Worm (Caenorhabditis elegans) whole organism, midembryonic: ENCODE results near the gene H01G02.3.

Experiments
- T22C8.4 ChIP-seq: fragments of 200-800 bp; sonication (Bioruptor generic); IDR thresholded peaks from 2 replicates; pipeline ENCODE4 v1.3.6; 2022; ENCODE audit warnings: missing genetic modification characterization, missing compliant biosample characterization
- cog-1 ChIP-seq: sonication (generic microtip); optimal IDR thresholded peaks from 2 replicates; lab custom pipeline; 2016; ENCODE audit warnings: missing genetic modification characterization, missing compliant biosample characterization
- flt-1 ChIP-seq: fragments of 200-800 bp; sonication (Bioruptor generic); IDR thresholded peaks from 2 replicates; pipeline ENCODE4 v1.3.6; 2022; ENCODE audit warnings: missing genetic modification characterization, missing compliant biosample characterization
- klf-2 ChIP-seq: fragments of 200-800 bp; sonication (Bioruptor generic); conservative IDR thresholded peaks from 2 replicates; pipeline ENCODE4 v1.3.6; 2022; ENCODE audit warnings: missing genetic modification reagents, missing genetic modification characterization, missing compliant biosample characterization
- med-1 ChIP-seq: sonication (generic microtip); optimal IDR thresholded peaks from 2 replicates; lab custom pipeline; 2017; ENCODE audit warnings: missing genetic modification characterization, mild to moderate bottlenecking, missing compliant biosample characterization, antibody characterized with exemption, missing genetic modification reagents; ENCODE audit not compliant: insufficient read depth
- ref-1 ChIP-seq: fragments of 200-800 bp; sonication (Bioruptor generic); conservative IDR thresholded peaks from 2 replicates; pipeline ENCODE4 v1.3.6; 2022; ENCODE audit warnings: missing genetic modification reagents, missing genetic modification characterization, missing compliant biosample characterization
- tab-1 ChIP-seq: fragments of 200-800 bp; sonication (Bioruptor generic); IDR thresholded peaks from 2 replicates; pipeline ENCODE4 v1.3.6; 2022; ENCODE audit warnings: missing genetic modification characterization, missing compliant biosample characterization
- ztf-23 ChIP-seq: fragments of 200-800 bp; sonication (Bioruptor generic); IDR thresholded peaks from 2 replicates; pipeline ENCODE4 v1.3.6; 2022; ENCODE audit warnings: missing genetic modification reagents, missing genetic modification characterization, missing compliant biosample characterization
- ztf-29 ChIP-seq: fragments of 200-800 bp; sonication (Bioruptor generic); IDR thresholded peaks from 2 replicates; pipeline ENCODE4 v1.3.6; 2022; ENCODE audit warnings: missing genetic modification reagents, missing genetic modification characterization, missing compliant biosample characterization

DNA sequence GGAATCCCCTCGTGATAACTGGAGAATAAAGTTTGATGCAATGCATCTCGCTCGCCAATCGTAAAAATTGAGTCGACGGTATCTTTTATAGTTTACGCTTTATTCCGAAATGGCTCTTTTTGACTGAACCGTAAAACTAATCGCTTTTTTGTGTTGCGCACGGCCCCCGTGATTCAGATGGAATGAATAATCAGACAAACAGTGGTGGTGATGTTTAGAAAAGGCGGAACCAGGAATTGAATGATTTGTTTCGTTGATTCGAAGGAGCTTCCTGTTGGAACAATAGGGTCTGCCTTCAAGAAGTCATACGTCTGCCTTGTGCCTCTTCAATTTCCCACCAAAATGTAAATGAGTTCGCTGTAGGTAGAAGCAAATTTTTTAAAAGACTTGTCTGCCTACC, 38.1 kb downstream of the H01G02.3 start, which contains the start of gene scl-18:
- TF ChIP-seq klf-2 (GFP tag; lab: Robert Waterston, UW) (no peak), ref-1 (GFP tag; lab: Robert Waterston, UW) (no peak), cog-1 (no peak), flt-1 (GFP tag; lab: Robert Waterston, UW) (no peak), ztf-29 (no peak), tab-1 (no peak), ztf-23 (GFP tag; lab: Robert Waterston, UW) (no peak), med-1 (GFP tag; lab: Kevin White, UChicago) (no peak), T22C8.4 (GFP tag; lab: Robert Waterston, UW) (no peak)
